Worm (Caenorhabditis elegans) whole organism, L1 larva: ENCODE measurements around the gene C18A11.3.

Experiments
- C04F5.9 ChIP-seq: sonication (generic microtip); optimal IDR thresholded peaks from 2 replicates; lab custom pipeline; 2016; ENCODE audit warnings: missing genetic modification characterization, missing compliant biosample characterization
- C34B4.2 ChIP-seq: sonication (generic microtip); optimal IDR thresholded peaks from 2 replicates; lab custom pipeline; 2017; ENCODE audit warnings: mild to moderate bottlenecking, missing genetic modification characterization, missing compliant biosample characterization
- F16B12.6 ChIP-seq: fragments of 150-350 bp; optimal IDR thresholded peaks from 2 replicates; lab custom pipeline; 2014; ENCODE audit warnings: missing biosample characterization, missing genetic modification characterization
- aha-1 ChIP-seq: fragments of 150-350 bp; optimal IDR thresholded peaks from 2 replicates; lab custom pipeline; 2014; ENCODE audit warnings: missing biosample characterization, missing genetic modification characterization
- ama-1 ChIP-seq: fragments of 150-350 bp; optimal IDR thresholded peaks from 2 replicates; lab custom pipeline; 2014
- ceh-63 ChIP-seq: fragments of 200-800 bp; sonication (Bioruptor generic); optimal IDR thresholded peaks from 2 replicates; lab custom pipeline; 2018; ENCODE audit warnings: mild to moderate bottlenecking, missing genetic modification characterization, missing compliant biosample characterization
- ceh-8 ChIP-seq: fragments of 200-800 bp; sonication (Bioruptor generic); optimal IDR thresholded peaks from 2 replicates; lab custom pipeline; 2018; ENCODE audit warnings: mild to moderate bottlenecking, missing genetic modification characterization, moderate library complexity, missing compliant biosample characterization
- ceh-82 ChIP-seq, 3 experiments: fragments of 150-350 bp in 1 of 3; sonication (generic microtip) in 2 of 3; optimal IDR thresholded peaks; 2 replicates each; lab custom pipeline; 2014 to 2017; ENCODE audit warnings: missing biosample characterization in 3 of 3, missing genetic modification characterization in 3 of 3
- ceh-88 ChIP-seq: fragments of 200-800 bp; sonication (Bioruptor generic); IDR thresholded peaks from 2 replicates; pipeline ENCODE4 v1.3.6; 2022; ENCODE audit warnings: missing genetic modification characterization, missing compliant biosample characterization
- ceh-90 ChIP-seq: sonication (generic microtip); optimal IDR thresholded peaks from 2 replicates; lab custom pipeline; 2016; ENCODE audit warnings: missing genetic modification characterization, missing compliant biosample characterization
- ces-1 ChIP-seq: fragments of 150-350 bp; optimal IDR thresholded peaks from 2 replicates; lab custom pipeline; 2014; ENCODE audit warnings: missing biosample characterization, missing genetic modification reagents, missing genetic modification characterization
- dpl-1 ChIP-seq, 3 experiments: fragments of 150-350 bp in 2 of 3; sonication (generic microtip) in 1 of 3; optimal IDR thresholded peaks; 2 replicates each; lab custom pipeline; 2014 to 2017; ENCODE audit warnings: missing biosample characterization in 3 of 3, missing genetic modification characterization in 3 of 3, missing genetic modification reagents in 3 of 3
- egl-13 ChIP-seq: sonication (generic microtip); optimal IDR thresholded peaks from 2 replicates; lab custom pipeline; 2016; ENCODE audit warnings: missing genotype, missing genetic modification reagents, missing genetic modification characterization, missing compliant biosample characterization
- egl-27 ChIP-seq, 2 experiments: fragments of 150-350 bp in 1 of 2; sonication (generic microtip); optimal IDR thresholded peaks; 3 replicates each; lab custom pipeline; 2017 to 2018; ENCODE audit warnings: missing biosample characterization in 2 of 2, missing genetic modification characterization in 2 of 2, missing genetic modification reagents in 2 of 2
- elt-2 ChIP-seq: sonication (generic microtip); optimal IDR thresholded peaks from 2 replicates; lab custom pipeline; 2016; ENCODE audit warnings: missing genetic modification characterization, mild to moderate bottlenecking, inconsistent platforms, missing compliant biosample characterization, missing genetic modification reagents
- fkh-10 ChIP-seq: sonication (generic microtip); optimal IDR thresholded peaks from 2 replicates; lab custom pipeline; 2017; ENCODE audit warnings: missing biosample characterization, missing genetic modification reagents, missing genetic modification characterization
- fkh-4 ChIP-seq: sonication (generic microtip); optimal IDR thresholded peaks from 2 replicates; lab custom pipeline; 2016; ENCODE audit warnings: missing compliant biosample characterization, missing genetic modification characterization, borderline replicate concordance
- fkh-8 ChIP-seq: sonication (generic microtip); optimal IDR thresholded peaks from 2 replicates; lab custom pipeline; 2016; ENCODE audit warnings: mild to moderate bottlenecking, missing genetic modification characterization, missing compliant biosample characterization
- fos-1 ChIP-seq: fragments of 150-350 bp; optimal IDR thresholded peaks from 2 replicates; lab custom pipeline; 2014; ENCODE audit warnings: missing biosample characterization, missing genetic modification characterization
- grh-1 ChIP-seq: fragments of 200-800 bp; sonication (Bioruptor generic); IDR thresholded peaks from 2 replicates; pipeline ENCODE4 v1.3.6; 2022; ENCODE audit warnings: missing genetic modification reagents, missing genetic modification characterization, missing compliant biosample characterization
- hlh-4 ChIP-seq: sonication (generic microtip); optimal IDR thresholded peaks from 2 replicates; lab custom pipeline; 2016; ENCODE audit warnings: mild to moderate bottlenecking, missing genetic modification characterization, missing compliant biosample characterization
- irx-1 ChIP-seq: sonication (generic microtip); optimal IDR thresholded peaks from 2 replicates; lab custom pipeline; 2016; ENCODE audit warnings: missing genetic modification characterization, missing compliant biosample characterization
- isw-1 ChIP-seq: fragments of 200-800 bp; sonication (Bioruptor generic); IDR thresholded peaks from 2 replicates; pipeline ENCODE4 v1.3.6; 2022; ENCODE audit warnings: missing genetic modification characterization, missing compliant biosample characterization
- jun-1 ChIP-seq: fragments of 150-350 bp; optimal IDR thresholded peaks from 2 replicates; lab custom pipeline; 2014; ENCODE audit warnings: missing biosample characterization, missing genetic modification reagents, missing genetic modification characterization
- lin-13 ChIP-seq: fragments of 150-350 bp; optimal IDR thresholded peaks from 2 replicates; lab custom pipeline; 2014; ENCODE audit warnings: missing biosample characterization, missing genetic modification reagents, missing genetic modification characterization
- lin-35 ChIP-seq, 2 experiments: fragments of 150-350 bp; optimal IDR thresholded peaks; 2 replicates each; lab custom pipeline; 2014; ENCODE audit warnings: missing biosample characterization in 2 of 2, missing genetic modification characterization in 2 of 2, missing genetic modification reagents in 2 of 2
- lin-39 ChIP-seq: fragments of 150-350 bp; optimal IDR thresholded peaks from 2 replicates; lab custom pipeline; 2014; ENCODE audit warnings: missing biosample characterization, missing genetic modification reagents, missing genetic modification characterization
- mab-9 ChIP-seq: fragments of 200-800 bp; sonication (Bioruptor generic); IDR thresholded peaks from 2 replicates; pipeline ENCODE4 v1.3.6; 2022; ENCODE audit warnings: missing genetic modification reagents, missing genetic modification characterization, missing compliant biosample characterization
- mdl-1 ChIP-seq, 2 experiments: fragments of 150-350 bp; optimal IDR thresholded peaks; 2 replicates each; lab custom pipeline; 2014 to 2017; ENCODE audit warnings: missing biosample characterization in 2 of 2, missing genetic modification characterization in 2 of 2, inconsistent platforms in 1 of 2
- mef-2 ChIP-seq: fragments of 150-350 bp; optimal IDR thresholded peaks from 2 replicates; lab custom pipeline; 2014; ENCODE audit warnings: missing biosample characterization, missing genetic modification characterization
- mep-1 ChIP-seq: fragments of 150-350 bp; optimal IDR thresholded peaks from 2 replicates; lab custom pipeline; 2014; ENCODE audit warnings: missing biosample characterization, missing genetic modification characterization
- nhr-11 ChIP-seq: fragments of 150-350 bp; optimal IDR thresholded peaks from 2 replicates; lab custom pipeline; 2014; ENCODE audit warnings: missing biosample characterization, missing genetic modification characterization
- nhr-12 ChIP-seq: sonication (generic microtip); optimal IDR thresholded peaks from 2 replicates; lab custom pipeline; 2017; ENCODE audit warnings: missing biosample characterization, missing genetic modification characterization
- nhr-19 ChIP-seq: fragments of 200-800 bp; sonication (Bioruptor generic); conservative IDR thresholded peaks from 2 replicates; pipeline ENCODE4 v1.3.6; 2022; ENCODE audit warnings: missing genetic modification characterization, missing compliant biosample characterization
- nhr-20 ChIP-seq: sonication (generic microtip); optimal IDR thresholded peaks from 2 replicates; lab custom pipeline; 2016; ENCODE audit warnings: mild to moderate bottlenecking, missing genetic modification characterization, missing compliant biosample characterization
- nhr-47 ChIP-seq: sonication (generic microtip); optimal IDR thresholded peaks from 2 replicates; lab custom pipeline; 2016; ENCODE audit warnings: mild to moderate bottlenecking, missing genetic modification characterization, moderate library complexity, missing compliant biosample characterization
- nhr-71 ChIP-seq: sonication (generic microtip); optimal IDR thresholded peaks from 2 replicates; lab custom pipeline; 2016; ENCODE audit warnings: mild to moderate bottlenecking, missing genetic modification characterization, moderate library complexity, missing compliant biosample characterization
- nhr-76 ChIP-seq: sonication (generic microtip); optimal IDR thresholded peaks from 2 replicates; lab custom pipeline; 2017; ENCODE audit warnings: missing biosample characterization, missing genetic modification characterization
- nhr-85 ChIP-seq: sonication (generic microtip); peaks from one replicate; lab custom pipeline; 2016; ENCODE audit warnings: missing genetic modification characterization, inconsistent platforms, missing compliant biosample characterization
- nhr-90 ChIP-seq: sonication (generic microtip); optimal IDR thresholded peaks from 2 replicates; lab custom pipeline; 2016; ENCODE audit warnings: mild to moderate bottlenecking, missing genetic modification characterization, missing compliant biosample characterization; ENCODE audit not compliant: poor library complexity
- rnt-1 ChIP-seq: sonication (generic microtip); optimal IDR thresholded peaks from 2 replicates; lab custom pipeline; 2016; ENCODE audit warnings: mild to moderate bottlenecking, missing genetic modification characterization, moderate library complexity, missing compliant biosample characterization
- skn-1 ChIP-seq: fragments of 150-350 bp; optimal IDR thresholded peaks from 2 replicates; lab custom pipeline; 2014; ENCODE audit warnings: missing biosample characterization, missing genetic modification characterization
- snu-23 ChIP-seq: sonication (generic microtip); optimal IDR thresholded peaks from 2 replicates; lab custom pipeline; 2016; ENCODE audit warnings: missing genetic modification characterization, missing compliant biosample characterization
- sox-4 ChIP-seq: sonication (generic microtip); optimal IDR thresholded peaks from 2 replicates; lab custom pipeline; 2016; ENCODE audit warnings: missing genetic modification characterization, missing compliant biosample characterization
- sptf-1 ChIP-seq: fragments of 150-350 bp; optimal IDR thresholded peaks from 2 replicates; lab custom pipeline; 2014; ENCODE audit warnings: missing biosample characterization, missing genetic modification characterization
- swsn-7 ChIP-seq: sonication (generic microtip); optimal IDR thresholded peaks from 2 replicates; lab custom pipeline; 2016; ENCODE audit warnings: missing genetic modification characterization, missing compliant biosample characterization
- tlp-1 ChIP-seq: fragments of 150-350 bp; optimal IDR thresholded peaks from 2 replicates; lab custom pipeline; 2014; ENCODE audit warnings: missing biosample characterization, missing genetic modification characterization
- unc-130 ChIP-seq: fragments of 150-350 bp; optimal IDR thresholded peaks from 2 replicates; lab custom pipeline; 2017; ENCODE audit warnings: missing biosample characterization, missing genetic modification characterization, inconsistent platforms
- unc-98 ChIP-seq: fragments of 200-800 bp; sonication (Bioruptor generic); IDR thresholded peaks from 2 replicates; pipeline ENCODE4 v1.3.6; 2022; ENCODE audit warnings: missing genetic modification characterization, missing compliant biosample characterization
- vab-15 ChIP-seq: sonication (generic microtip); optimal IDR thresholded peaks from 2 replicates; lab custom pipeline; 2017; ENCODE audit warnings: missing genotype, mild to moderate bottlenecking, missing genetic modification characterization, missing compliant biosample characterization
- xbp-1 ChIP-seq: sonication (generic microtip); optimal IDR thresholded peaks from 2 replicates; lab custom pipeline; 2016; ENCODE audit warnings: missing genetic modification characterization, missing compliant biosample characterization
- ztf-11 ChIP-seq, 2 experiments: sonication (generic microtip); optimal IDR thresholded peaks; 2 replicates each; lab custom pipeline; 2016 to 2017; ENCODE audit warnings: missing genetic modification characterization in 2 of 2, missing biosample characterization in 1 of 2, missing compliant biosample characterization in 1 of 2
- ztf-4 ChIP-seq: fragments of 150-350 bp; optimal IDR thresholded peaks from 2 replicates; lab custom pipeline; 2014; ENCODE audit warnings: missing biosample characterization, missing genetic modification characterization

C18A11.3 gene

ce11 chrX:8021609-8022008 is 39.3 kb upstream of the C18A11.3 start (continued):
- TF ChIP-seq dpl-1 (GFP tag; optimal IDR thresholded peaks at IDR 0.05; lab: Kevin White, UChicago), result peak; percentile 3 to 42 (median 31)
- peak; percentile 72 for TF ChIP-seq xbp-1 (tag; lab: Kevin White, UChicago)
- TF ChIP-seq nhr-12 (tag; lab: Kevin White, UChicago), result no peak
- peak; percentile 87 for TF ChIP-seq snu-23 (GFP tag; lab: Kevin White, UChicago)
- peak; percentile 91 for TF ChIP-seq sox-4 (tag; lab: Kevin White, UChicago)
- TF ChIP-seq sptf-1 (tag; lab: Kevin White, UChicago), result no peak
- peak; percentile 24 for TF ChIP-seq fos-1
- TF ChIP-seq elt-2 (tag; lab: Kevin White, UChicago), result peak; percentile 39
- no peak for TF ChIP-seq mef-2 (tag; lab: Kevin White, UChicago)
- peak; percentile 63 for TF ChIP-seq lin-13 (GFP tag; lab: Kevin White, UChicago)
- TF ChIP-seq egl-13 (tag; lab: Kevin White, UChicago), result peak; percentile 89
- TF ChIP-seq fkh-4 (tag; lab: Kevin White, UChicago), result peak; percentile 61
- peak; percentile 91 for TF ChIP-seq rnt-1 (tag; lab: Kevin White, UChicago)
- no peak for TF ChIP-seq hlh-4 (tag; lab: Kevin White, UChicago)
- no peak for TF ChIP-seq egl-27 (tag; optimal IDR thresholded peaks at IDR 0.05; lab: Kevin White, UChicago)
- TF ChIP-seq mdl-1 (tag; optimal IDR thresholded peaks at IDR 0.05; lab: Kevin White, UChicago), result peak in 1 of 2 experiments; percentile 75
- TF ChIP-seq fkh-10 (GFP tag; lab: Kevin White, UChicago), result peak; percentile 93
- no peak for TF ChIP-seq nhr-76 (tag; lab: Kevin White, UChicago)
- peak; percentile 98 for TF ChIP-seq nhr-71 (tag; lab: Kevin White, UChicago)
- peak; percentile 81 for TF ChIP-seq ztf-4 (tag; lab: Kevin White, UChicago)
- no peak for TF ChIP-seq C34B4.2 (tag; lab: Kevin White, UChicago)
- TF ChIP-seq ceh-63 (GFP tag; lab: Kevin White, UChicago), result no peak
- TF ChIP-seq swsn-7 (tag; lab: Kevin White, UChicago), result peak; percentile 87
- peak; percentile 40 to 51 (median 50) for TF ChIP-seq ceh-82 (tag; optimal IDR thresholded peaks at IDR 0.05; lab: Kevin White, UChicago)
- TF ChIP-seq fkh-8 (tag; lab: Kevin White, UChicago), result peak; percentile 99
- peak; percentile 92 for TF ChIP-seq nhr-47 (tag; lab: Kevin White, UChicago)
- TF ChIP-seq aha-1, result peak; percentile 61
- peak; percentile 74 for TF ChIP-seq unc-130 (tag; lab: Kevin White, UChicago)
- TF ChIP-seq ama-1 (lab: Kevin White, UChicago), result peak; percentile 40
- TF ChIP-seq grh-1 (GFP tag; lab: Robert Waterston, UW), result no peak
- TF ChIP-seq ceh-88, result peak; percentile 75
- no peak for TF ChIP-seq tlp-1 (tag; lab: Kevin White, UChicago)
- TF ChIP-seq nhr-85 (tag; lab: Kevin White, UChicago), result no peak
- peak; percentile 61 for TF ChIP-seq jun-1 (tag; lab: Kevin White, UChicago)
- TF ChIP-seq isw-1, result peak; percentile 16; the same call in 1 of the 2 replicates
- TF ChIP-seq skn-1 (tag; lab: Kevin White, UChicago), result peak; percentile 6
- TF ChIP-seq nhr-19, result peak; percentile 88
- TF ChIP-seq ztf-11 (tag; optimal IDR thresholded peaks at IDR 0.05; lab: Kevin White, UChicago), result peak in 1 of 2 experiments; percentile 62
- TF ChIP-seq nhr-20 (tag; lab: Kevin White, UChicago), result peak; percentile 87
- peak; percentile 11 for TF ChIP-seq ceh-90 (tag; lab: Kevin White, UChicago)
- peak; percentile 52; the same call in 1 of the 2 replicates for TF ChIP-seq unc-98
- peak; percentile 88 for TF ChIP-seq nhr-11 (tag; lab: Kevin White, UChicago)
- TF ChIP-seq nhr-90 (tag; lab: Kevin White, UChicago), result peak; percentile 54
- peak; percentile 25 to 49 for TF ChIP-seq lin-35 (GFP tag; optimal IDR thresholded peaks at IDR 0.05; lab: Kevin White, UChicago)
- peak; percentile 77 for TF ChIP-seq lin-39 (tag; lab: Kevin White, UChicago)
- TF ChIP-seq mep-1 (tag; lab: Kevin White, UChicago), result peak; percentile 66
- peak; percentile 68 for TF ChIP-seq irx-1 (tag; lab: Kevin White, UChicago)
- peak; percentile 63 for TF ChIP-seq ceh-8 (GFP tag; lab: Kevin White, UChicago)
- peak; percentile 7 for TF ChIP-seq C04F5.9 (tag; lab: Kevin White, UChicago)
- peak; percentile 40; the same call in 1 of the 2 replicates for TF ChIP-seq mab-9 (GFP tag; lab: Robert Waterston, UW)
- TF ChIP-seq ces-1 (GFP tag; lab: Kevin White, UChicago), result no peak
- TF ChIP-seq vab-15, result no peak
- TF ChIP-seq F16B12.6, result no peak
